Worm (Caenorhabditis elegans) whole organism, mixed stage, embryonic: ENCODE data around the gene K09C4.7.

ENCODE experiments used
- ham-2 ChIP-seq: fragments of 200-800 bp; sonication (Bioruptor generic); optimal IDR thresholded peaks from 2 replicates; lab custom pipeline; 2018; ENCODE audit warnings: mild to moderate bottlenecking, missing genetic modification characterization, missing compliant biosample characterization
- hlh-1 ChIP-seq: fragments of 150-350 bp; optimal IDR thresholded peaks from 2 replicates; lab custom pipeline; 2014; ENCODE audit warnings: missing biosample characterization, missing genetic modification reagents, missing genetic modification characterization
- lin-13 ChIP-seq: fragments of 150-350 bp; optimal IDR thresholded peaks from 2 replicates; lab custom pipeline; 2014; ENCODE audit warnings: missing biosample characterization, missing genetic modification characterization
- nhr-12 ChIP-seq: fragments of 150-350 bp; optimal IDR thresholded peaks from 2 replicates; lab custom pipeline; 2014; ENCODE audit warnings: missing biosample characterization, missing genetic modification characterization
- nhr-76 ChIP-seq: sonication (generic microtip); optimal IDR thresholded peaks from 2 replicates; lab custom pipeline; 2017; ENCODE audit warnings: missing biosample characterization, missing genetic modification characterization
- unc-39 ChIP-seq: fragments of 150-350 bp; optimal IDR thresholded peaks from 2 replicates; lab custom pipeline; 2014; ENCODE audit warnings: missing biosample characterization, missing genetic modification characterization
- unc-62 ChIP-seq: fragments of 150-350 bp; optimal IDR thresholded peaks from 2 replicates; lab custom pipeline; 2014; ENCODE audit warnings: missing biosample characterization, missing genetic modification reagents, missing genetic modification characterization

DNA sequence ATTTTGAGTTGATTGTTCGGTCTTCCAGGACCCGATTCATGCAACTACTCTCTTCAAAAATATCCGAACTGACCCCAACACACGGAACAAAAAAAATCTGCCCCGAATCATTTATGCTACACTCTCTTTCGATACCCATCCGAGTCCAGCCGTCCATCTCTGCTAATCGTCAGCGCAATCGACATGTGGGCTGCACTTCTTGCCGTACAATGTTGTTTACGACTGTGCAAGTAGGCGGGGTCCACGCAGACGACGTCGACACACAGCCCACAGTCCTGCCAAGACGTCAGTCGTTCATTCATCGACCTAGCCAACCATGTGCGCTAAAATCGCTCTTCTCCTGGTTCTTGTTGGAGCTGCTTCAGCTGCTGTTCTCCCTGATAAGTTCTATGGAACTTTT lies 13.8 kb upstream of the K09C4.7 start, which contains the start of gene lbp-1:
- TF ChIP-seq nhr-76 (tag; lab: Kevin White, UChicago) (no peak), unc-62 (no peak), hlh-1 (tag; lab: Kevin White, UChicago) (peak; percentile 13), nhr-12 (peak; percentile 47), unc-39 (no peak), ham-2 (peak; percentile 6), lin-13 (tag; lab: Kevin White, UChicago) (no peak)
